Fruit fly (Drosophila melanogaster): Measurements from ENCODE around the gene t-cup.
A peak's percentile ranks its signal among the peaks of the same experiment; 100 is the strongest.

dm6 chr2L:12482723-12483342 is 14.3 kb downstream of the t-cup start:
- TF ChIP-seq CG10348 (GFP tag; IDR thresholded peaks at IDR 0.05): no peak
- peak; percentile 7 for TF ChIP-seq Pif1B (GFP tag; optimal IDR thresholded peaks at IDR 0.05)
- no peak for TF ChIP-seq CG8301 (tag; optimal IDR thresholded peaks at IDR 0.05)
- no peak for TF ChIP-seq EcR (GFP tag; optimal IDR thresholded peaks at IDR 0.05)
- no peak for TF ChIP-seq Pif1A (GFP tag; optimal IDR thresholded peaks at IDR 0.05)
- TF ChIP-seq rn (GFP tag; IDR thresholded peaks at IDR 0.05): no peak
- TF ChIP-seq CG9948 (tag; optimal IDR thresholded peaks at IDR 0.05): no peak
